Worm (Caenorhabditis elegans): ENCODE measurements around the gene mip-2.

- TF ChIP-seq hmbx-1 (tag; optimal IDR thresholded peaks at IDR 0.05) (no peak), F13C5.2 (tag; optimal IDR thresholded peaks at IDR 0.05) (no peak), tra-4 (tag; optimal IDR thresholded peaks at IDR 0.05) (no peak), B0310.2 (tag; optimal IDR thresholded peaks at IDR 0.05) (no peak), pes-1 (GFP tag; IDR thresholded peaks at IDR 0.05) (no peak), hmg-4 (GFP tag; optimal IDR thresholded peaks at IDR 0.05) (no peak), ama-1 (optimal IDR thresholded peaks at IDR 0.05) (no peak), ceh-13 (GFP tag; optimal IDR thresholded peaks at IDR 0.05) (no peak), ceh-36 (tag; optimal IDR thresholded peaks at IDR 0.05) (no peak), tbx-11 (GFP tag; IDR thresholded peaks at IDR 0.05) (no peak), flt-1 (GFP tag; IDR thresholded peaks at IDR 0.05) (no peak), ets-7 (tag; optimal IDR thresholded peaks at IDR 0.05) (no peak)
Measured at ce11 chrV:13650800-13651199, 21.0 kb downstream of the mip-2 start.

Measured in whole organism, early embryonic.